Fruit fly (Drosophila melanogaster): ENCODE data around the gene CG15525.

CG15525 gene

dm6 chr3R:29978595-29978994 lies 18.9 kb downstream of the CG15525 start (continued):
- TF ChIP-seq Kr (GFP tag; optimal IDR thresholded peaks at IDR 0.05), result no peak
- no peak for TF ChIP-seq psq (GFP tag; optimal IDR thresholded peaks at IDR 0.05)
- TF ChIP-seq salm (tag; optimal IDR thresholded peaks at IDR 0.05), result no peak
- TF ChIP-seq trem (tag; optimal IDR thresholded peaks at IDR 0.05), result no peak
- peak; percentile 32 for TF ChIP-seq scrt (GFP tag; optimal IDR thresholded peaks at IDR 0.05)
- TF ChIP-seq CG8924 (tag; optimal IDR thresholded peaks at IDR 0.05), result peak; percentile 33
- no peak for TF ChIP-seq CG17802 (tag; optimal IDR thresholded peaks at IDR 0.05)
- TF ChIP-seq CG32767 (GFP tag; IDR thresholded peaks at IDR 0.05), result no peak
- peak; percentile 29 for TF ChIP-seq bcd (GFP tag; optimal IDR thresholded peaks at IDR 0.05)
- no peak for TF ChIP-seq CG12155 (GFP tag; optimal IDR thresholded peaks at IDR 0.05)
- peak; percentile 47; the same call in 1 of the 2 replicates for TF ChIP-seq vvl (GFP tag; IDR thresholded peaks at IDR 0.05)
- no peak for TF ChIP-seq dm (GFP tag; optimal IDR thresholded peaks at IDR 0.05)
- peak; percentile 45; the same call in 1 of the 3 replicates for TF ChIP-seq gce (GFP tag; IDR thresholded peaks at IDR 0.05)
- peak; percentile 53 for TF ChIP-seq CG11504 (tag; optimal IDR thresholded peaks at IDR 0.05)
- TF ChIP-seq zfh1 (GFP tag; IDR thresholded peaks at IDR 0.05), result no peak
- TF ChIP-seq CG6654 (GFP tag; optimal IDR thresholded peaks at IDR 0.05), result no peak
- no peak for TF ChIP-seq shn (GFP tag; optimal IDR thresholded peaks at IDR 0.05)
- TF ChIP-seq ara (GFP tag; IDR thresholded peaks at IDR 0.05), result peak; percentile 22; the same call in 1 of the 2 replicates
- TF ChIP-seq CG9932 (GFP tag; IDR thresholded peaks at IDR 0.05), result 0 out of 2 replicates have a peak, but pooled peaks have one; percentile 27
- TF ChIP-seq CG13894 (tag; optimal IDR thresholded peaks at IDR 0.05), result no peak
- TF ChIP-seq CG12391 (tag; optimal IDR thresholded peaks at IDR 0.05), result peak; percentile 17
- TF ChIP-seq CG18599 (GFP tag; optimal IDR thresholded peaks at IDR 0.05), result peak; percentile 83
- TF ChIP-seq zf30C (GFP tag; optimal IDR thresholded peaks at IDR 0.05), result no peak
- peak; percentile 29 for TF ChIP-seq mam (GFP tag; optimal IDR thresholded peaks at IDR 0.05)
- no peak for TF ChIP-seq D (optimal IDR thresholded peaks at IDR 0.05)
- TF ChIP-seq D (GFP tag; optimal IDR thresholded peaks at IDR 0.05), result no peak
- peak; percentile 25; the same call in 1 of the 2 replicates for TF ChIP-seq ranshi (GFP tag; IDR thresholded peaks at IDR 0.05)
- no peak; the same call in 1 of the 2 replicates for TF ChIP-seq Taf1 (GFP tag; IDR thresholded peaks at IDR 0.05)
- no peak for TF ChIP-seq cg (GFP tag; optimal IDR thresholded peaks at IDR 0.05)
- no peak for TF ChIP-seq ssp (GFP tag; IDR thresholded peaks at IDR 0.05)
- no peak for TF ChIP-seq CG12236 (GFP tag; optimal IDR thresholded peaks at IDR 0.05)
- no peak for TF ChIP-seq CG12104 (GFP tag; optimal IDR thresholded peaks at IDR 0.05)
- no peak for TF ChIP-seq Bdp1 (GFP tag; optimal IDR thresholded peaks at IDR 0.05)
- no peak for TF ChIP-seq onecut (GFP tag; IDR thresholded peaks at IDR 0.05)
- no peak for TF ChIP-seq vfl (GFP tag; optimal IDR thresholded peaks at IDR 0.05)
- TF ChIP-seq CG5180 (GFP tag; optimal IDR thresholded peaks at IDR 0.05), result no peak
- no peak for TF ChIP-seq CG14441 (GFP tag; IDR thresholded peaks at IDR 0.05)
- no peak for TF ChIP-seq ab (GFP tag; optimal IDR thresholded peaks at IDR 0.05)
- no peak for TF ChIP-seq CG17328 (GFP tag; IDR thresholded peaks at IDR 0.05)
- peak; percentile 21 for TF ChIP-seq lilli (GFP tag; optimal IDR thresholded peaks at IDR 0.05)
- peak; percentile 37 for TF ChIP-seq CG17385 (GFP tag; optimal IDR thresholded peaks at IDR 0.05)
- peak; percentile 43 for TF ChIP-seq Hand (GFP tag; optimal IDR thresholded peaks at IDR 0.05)
- no peak for TF ChIP-seq br (optimal IDR thresholded peaks at IDR 0.05)
- peak; percentile 18 for TF ChIP-seq CG9817 (tag; optimal IDR thresholded peaks at IDR 0.05)
- TF ChIP-seq Hr39 (optimal IDR thresholded peaks at IDR 0.05), result no peak
- TF ChIP-seq NC2β (GFP tag; optimal IDR thresholded peaks at IDR 0.05), result no peak
- TF ChIP-seq CG17359 (tag; optimal IDR thresholded peaks at IDR 0.05), result peak; percentile 59
- no peak for TF ChIP-seq CG34376 (GFP tag; optimal IDR thresholded peaks at IDR 0.05)
- TF ChIP-seq CG7556 (GFP tag; optimal IDR thresholded peaks at IDR 0.05), result peak; percentile 34
- peak; percentile 27; the same call in 1 of the 2 replicates for TF ChIP-seq CG10366 (GFP tag; IDR thresholded peaks at IDR 0.05)
- TF ChIP-seq E2f1 (GFP tag; IDR thresholded peaks at IDR 0.05), result peak; percentile 48; the same call in 1 of the 2 replicates
- TF ChIP-seq danr (GFP tag; IDR thresholded peaks at IDR 0.05), result 0 out of 2 replicates have a peak, but pooled peaks have one; percentile 27
- TF ChIP-seq org-1 (GFP tag; optimal IDR thresholded peaks at IDR 0.05), result no peak
